Fruit fly (Drosophila melanogaster) whole organism, embryonic: ENCODE data around the gene CG7272.

Experiments used
- Bgb ChIP-seq: fragments of 200-800 bp; sonication (Bioruptor generic); IDR thresholded peaks from 2 replicates; pipeline ENCODE4 v1.3.6; 2022; ENCODE audit warnings: missing biosample characterization, missing genetic modification characterization; ENCODE audit not compliant: partially characterized antibody
- CG10209 ChIP-seq: fragments of 200-800 bp; sonication (Bioruptor generic); optimal IDR thresholded peaks from 3 replicates; lab custom pipeline; 2017; ENCODE audit warnings: missing biosample characterization, mild to moderate bottlenecking, missing genetic modification characterization, missing genetic modification reagents
- CG1024 ChIP-seq: fragments of 200-800 bp; sonication (Bioruptor generic); IDR thresholded peaks from 2 replicates; pipeline ENCODE4 v1.3.6; 2022; ENCODE audit warnings: missing biosample characterization, missing genetic modification characterization
- CG10274 ChIP-seq: fragments of 200-800 bp; sonication (Bioruptor generic); optimal IDR thresholded peaks from 3 replicates; lab custom pipeline; 2017; ENCODE audit warnings: missing biosample characterization, mild to moderate bottlenecking, missing genetic modification characterization
- CG10979 ChIP-seq: fragments of 200-800 bp; sonication (Bioruptor generic); optimal IDR thresholded peaks from 2 replicates; lab custom pipeline; 2018; ENCODE audit warnings: missing biosample characterization, mild to moderate bottlenecking, missing genetic modification characterization, moderate library complexity
- CG11398 ChIP-seq: fragments of 200-800 bp; sonication (Bioruptor generic); optimal IDR thresholded peaks from 2 replicates; lab custom pipeline; 2016; ENCODE audit warnings: missing biosample characterization, missing genetic modification characterization
- CG11456 ChIP-seq: fragments of 200-800 bp; sonication (Bioruptor generic); IDR thresholded peaks from 3 replicates; pipeline ENCODE4 v1.3.6; 2022; ENCODE audit warnings: missing biosample characterization, missing genetic modification characterization
- CG11504 ChIP-seq: fragments of 200-800 bp; sonication (Bioruptor generic); optimal IDR thresholded peaks from 3 replicates; lab custom pipeline; 2019; ENCODE audit warnings: missing biosample characterization, mild to moderate bottlenecking, missing genetic modification characterization, moderate library complexity
- CG16863 ChIP-seq: fragments of 200-800 bp; sonication (Bioruptor generic); optimal IDR thresholded peaks from 3 replicates; lab custom pipeline; 2016; ENCODE audit warnings: missing biosample characterization, missing genetic modification characterization
- CG17186 ChIP-seq: fragments of 200-800 bp; sonication (Bioruptor generic); optimal IDR thresholded peaks from 3 replicates; lab custom pipeline; 2017; ENCODE audit warnings: missing biosample characterization, missing genetic modification reagents, missing genetic modification characterization
- CG17385 ChIP-seq: fragments of 200-800 bp; sonication (Bioruptor generic); optimal IDR thresholded peaks from 3 replicates; lab custom pipeline; 2018; ENCODE audit warnings: missing biosample characterization, mild to moderate bottlenecking, missing genetic modification characterization
- CG17829 ChIP-seq: fragments of 200-800 bp; optimal IDR thresholded peaks from 2 replicates; lab custom pipeline; 2019; ENCODE audit warnings: missing biosample characterization, mild to moderate bottlenecking, missing genetic modification characterization, moderate library complexity
- CG18262 ChIP-seq: fragments of 200-800 bp; optimal IDR thresholded peaks from 3 replicates; lab custom pipeline; 2019; ENCODE audit warnings: missing biosample characterization, mild to moderate bottlenecking, missing genetic modification characterization, moderate library complexity
- CG18476 ChIP-seq: fragments of 200-800 bp; sonication (Bioruptor generic); optimal IDR thresholded peaks from 2 replicates; lab custom pipeline; 2016; ENCODE audit warnings: missing biosample characterization, mild to moderate bottlenecking, missing genetic modification characterization
- CG2120 ChIP-seq: fragments of 200-800 bp; sonication (Bioruptor generic); optimal IDR thresholded peaks from 3 replicates; lab custom pipeline; 2016; ENCODE audit warnings: missing biosample characterization, missing genetic modification characterization
- CG2678 ChIP-seq: fragments of 200-800 bp; sonication (Bioruptor generic); optimal IDR thresholded peaks from 3 replicates; lab custom pipeline; 2019; ENCODE audit warnings: missing biosample characterization, mild to moderate bottlenecking, missing genetic modification characterization, moderate library complexity
- CG4424 ChIP-seq: fragments of 200-800 bp; sonication (Bioruptor generic); optimal IDR thresholded peaks from 3 replicates; lab custom pipeline; 2016; ENCODE audit warnings: missing biosample characterization, missing genetic modification characterization
- CG7786 ChIP-seq: fragments of 200-800 bp; sonication (Bioruptor generic); optimal IDR thresholded peaks from 2 replicates; lab custom pipeline; 2016; ENCODE audit warnings: missing biosample characterization, missing genetic modification characterization
- CG8089 ChIP-seq: fragments of 200-800 bp; sonication (Bioruptor generic); optimal IDR thresholded peaks from 3 replicates; lab custom pipeline; 2016; ENCODE audit warnings: missing biosample characterization, missing genetic modification characterization
- CG8388 ChIP-seq: fragments of 200-800 bp; sonication (Bioruptor generic); optimal IDR thresholded peaks from 2 replicates; lab custom pipeline; 2019; ENCODE audit warnings: missing biosample characterization, mild to moderate bottlenecking, missing genetic modification characterization, moderate library complexity
- CG8944 ChIP-seq: fragments of 200-800 bp; sonication (Bioruptor generic); optimal IDR thresholded peaks from 3 replicates; lab custom pipeline; 2016; ENCODE audit warnings: missing biosample characterization, missing genetic modification characterization
- CG9727 ChIP-seq: fragments of 200-800 bp; sonication (Bioruptor generic); optimal IDR thresholded peaks from 3 replicates; lab custom pipeline; 2017; ENCODE audit warnings: missing biosample characterization, mild to moderate bottlenecking, missing genetic modification characterization
- GATAe ChIP-seq: fragments of 200-800 bp; sonication (Bioruptor generic); conservative IDR thresholded peaks from 2 replicates; pipeline ENCODE4 v1.3.6; 2022; ENCODE audit warnings: missing biosample characterization, missing genetic modification characterization
- Hr51 ChIP-seq, 2 experiments: fragments of 200-800 bp; sonication (Bioruptor generic); optimal IDR thresholded peaks; 2 replicates in 1 of 2; 3 replicates in 1 of 2; lab custom pipeline; 2016 to 2018; ENCODE audit warnings: missing biosample characterization in 2 of 2, missing genetic modification characterization in 2 of 2, mild to moderate bottlenecking in 1 of 2, moderate library complexity in 1 of 2
- Kr ChIP-seq: fragments of 200-800 bp; sonication (Bioruptor generic); optimal IDR thresholded peaks from 2 replicates; lab custom pipeline; 2017; ENCODE audit warnings: missing biosample characterization, mild to moderate bottlenecking, missing genetic modification characterization
- MESR4 ChIP-seq: fragments of 200-800 bp; sonication (Bioruptor generic); optimal IDR thresholded peaks from 2 replicates; lab custom pipeline; 2018; ENCODE audit warnings: missing biosample characterization, mild to moderate bottlenecking, missing genetic modification characterization, moderate library complexity
- Med ChIP-seq: fragments of 200-800 bp; sonication (Bioruptor generic); peaks from one replicate; lab custom pipeline; 2016; ENCODE audit warnings: missing biosample characterization, missing genetic modification characterization, mild to moderate bottlenecking, inconsistent platforms, moderate library complexity
- Pdp1 ChIP-seq, 2 experiments: fragments of 200-800 bp; sonication (Bioruptor generic); optimal IDR thresholded peaks; 3 replicates each; lab custom pipeline; 2016; ENCODE audit warnings: missing biosample characterization in 2 of 2, missing genetic modification characterization in 2 of 2, mild to moderate bottlenecking in 1 of 2, moderate library complexity in 1 of 2
- Six4 ChIP-seq: fragments of 200-800 bp; sonication (Bioruptor generic); optimal IDR thresholded peaks from 2 replicates; lab custom pipeline; 2016; ENCODE audit warnings: missing biosample characterization, missing genetic modification characterization
- Spps ChIP-seq: fragments of 200-800 bp; sonication (Bioruptor generic); optimal IDR thresholded peaks from 2 replicates; lab custom pipeline; 2018; ENCODE audit warnings: missing biosample characterization, mild to moderate bottlenecking, missing genetic modification characterization
- Sry-δ ChIP-seq: fragments of 200-800 bp; sonication (Bioruptor generic); optimal IDR thresholded peaks from 2 replicates; lab custom pipeline; 2016; ENCODE audit warnings: missing biosample characterization, missing genetic modification characterization
- TFAM ChIP-seq: fragments of 200-800 bp; sonication (Bioruptor generic); optimal IDR thresholded peaks from 2 replicates; lab custom pipeline; 2017; ENCODE audit warnings: missing biosample characterization, missing genetic modification characterization, inconsistent platforms
- ara ChIP-seq: fragments of 200-800 bp; sonication (Bioruptor generic); IDR thresholded peaks from 2 replicates; pipeline ENCODE4 v1.3.6; 2022; ENCODE audit warnings: missing biosample characterization, missing genetic modification characterization
- da ChIP-seq: fragments of 200-800 bp; sonication (Bioruptor generic); optimal IDR thresholded peaks from 2 replicates; lab custom pipeline; 2016; ENCODE audit warnings: missing biosample characterization, missing genetic modification characterization
- en ChIP-seq: fragments of 200-800 bp; sonication (Bioruptor generic); optimal IDR thresholded peaks from 2 replicates; lab custom pipeline; 2016; ENCODE audit warnings: missing biosample characterization, missing genetic modification characterization
- esg ChIP-seq: fragments of 200-800 bp; sonication (Bioruptor generic); conservative IDR thresholded peaks from 2 replicates; pipeline ENCODE4 v1.3.6; 2022; ENCODE audit warnings: missing biosample characterization, missing genetic modification characterization
- fd64A ChIP-seq: fragments of 200-800 bp; sonication (Bioruptor generic); optimal IDR thresholded peaks from 3 replicates; lab custom pipeline; 2018; ENCODE audit warnings: missing biosample characterization, mild to moderate bottlenecking, missing genetic modification characterization
- her ChIP-seq: fragments of 200-800 bp; sonication (Bioruptor generic); optimal IDR thresholded peaks from 2 replicates; lab custom pipeline; 2016; ENCODE audit warnings: missing biosample characterization, missing genetic modification characterization
- ind ChIP-seq: fragments of 200-800 bp; sonication (Bioruptor generic); optimal IDR thresholded peaks from 3 replicates; lab custom pipeline; 2016; ENCODE audit warnings: missing biosample characterization, missing genetic modification characterization
- klu ChIP-seq: fragments of 200-800 bp; sonication (Bioruptor generic); IDR thresholded peaks from 2 replicates; pipeline ENCODE4 v1.3.6; 2022; ENCODE audit warnings: missing biosample characterization, missing genetic modification characterization
- kni ChIP-seq: fragments of 200-800 bp; sonication (Bioruptor generic); optimal IDR thresholded peaks from 3 replicates; lab custom pipeline; 2017; ENCODE audit warnings: mild to moderate bottlenecking, missing biosample characterization, missing genetic modification reagents, missing genetic modification characterization
- nom ChIP-seq: fragments of 200-800 bp; sonication (Bioruptor generic); optimal IDR thresholded peaks from 2 replicates; lab custom pipeline; 2017; ENCODE audit warnings: missing biosample characterization, missing genetic modification characterization, mild to moderate bottlenecking, moderate library complexity, missing genetic modification reagents
- phol ChIP-seq: fragments of 200-800 bp; sonication (Bioruptor generic); optimal IDR thresholded peaks from 3 replicates; lab custom pipeline; 2018; ENCODE audit warnings: missing biosample characterization, mild to moderate bottlenecking, missing genetic modification characterization, moderate library complexity
- stc ChIP-seq: fragments of 200-800 bp; sonication (Bioruptor generic); IDR thresholded peaks from 2 replicates; pipeline ENCODE4 v1.3.6; 2022; ENCODE audit warnings: missing biosample characterization, missing genetic modification characterization
- trem ChIP-seq: fragments of 200-800 bp; optimal IDR thresholded peaks from 3 replicates; lab custom pipeline; 2019; ENCODE audit warnings: missing biosample characterization, mild to moderate bottlenecking, missing genetic modification characterization, moderate library complexity
- tup ChIP-seq: fragments of 200-800 bp; sonication (Bioruptor generic); optimal IDR thresholded peaks from 2 replicates; lab custom pipeline; 2016; ENCODE audit warnings: missing biosample characterization, mild to moderate bottlenecking, missing genetic modification characterization, moderate library complexity
- vvl ChIP-seq: fragments of 200-800 bp; sonication (Bioruptor generic); IDR thresholded peaks from 2 replicates; pipeline ENCODE4 v1.3.6; 2022; ENCODE audit warnings: missing biosample characterization, missing genetic modification characterization
- zfh1 ChIP-seq: fragments of 200-800 bp; sonication (Bioruptor generic); IDR thresholded peaks from 3 replicates; pipeline ENCODE4 v1.3.6; 2022; ENCODE audit warnings: missing biosample characterization, missing genetic modification characterization
- zfh2 ChIP-seq: fragments of 200-800 bp; sonication (Bioruptor generic); optimal IDR thresholded peaks from 2 replicates; lab custom pipeline; 2016; ENCODE audit warnings: missing biosample characterization, missing genetic modification characterization

CG7272 gene

DNA sequence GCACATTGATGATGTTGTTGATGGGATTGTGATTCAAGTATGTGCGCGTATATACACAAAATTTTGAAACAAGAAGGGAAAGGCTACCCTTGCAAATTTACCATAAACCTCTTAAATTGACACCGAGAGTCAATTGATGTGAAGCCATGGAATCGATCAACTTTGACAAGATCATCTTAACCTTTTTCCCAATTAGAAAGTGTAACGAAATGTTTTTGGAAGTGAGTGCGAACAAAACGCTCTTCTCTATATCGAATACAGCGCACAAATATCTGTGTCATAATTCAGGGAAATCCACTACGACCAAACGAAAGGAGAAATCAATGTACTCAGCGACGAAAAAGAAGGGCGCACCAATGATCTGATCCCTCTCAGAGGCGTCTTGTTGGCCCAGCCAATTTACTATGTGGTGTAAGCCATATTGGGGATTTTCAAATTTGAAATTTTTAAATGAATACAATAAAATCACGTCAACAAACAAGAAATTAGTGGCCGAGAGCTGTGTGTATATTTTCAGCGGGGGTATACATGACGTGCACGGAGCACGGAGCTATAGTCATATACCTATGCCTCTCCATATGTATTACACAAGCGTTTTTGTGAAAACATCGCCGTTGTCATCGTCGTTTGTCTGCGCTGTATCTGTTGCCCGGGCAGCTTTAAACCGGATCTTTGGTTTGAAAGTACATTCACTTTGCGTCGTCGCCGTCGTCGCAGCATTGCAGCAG lies 32.8 kb downstream of the CG7272 start (continued):
- peak; percentile 34 for TF ChIP-seq her (GFP tag; lab: Kevin White, UChicago)
- peak; percentile 44 for TF ChIP-seq CG2678 (tag; lab: Kevin White, UChicago)
- TF ChIP-seq TFAM (GFP tag; lab: Kevin White, UChicago) = no peak
- TF ChIP-seq esg (GFP tag; lab: Robert Waterston, UW) = peak; percentile 18; the same call in 1 of the 2 replicates
- TF ChIP-seq Pdp1 (GFP tag; optimal IDR thresholded peaks at IDR 0.05; lab: Kevin White, UChicago) = peak; percentile 41 to 79
- no peak for TF ChIP-seq CG18476
- TF ChIP-seq ind (GFP tag; lab: Kevin White, UChicago) = peak; percentile 52
- TF ChIP-seq CG2120 (GFP tag; lab: Kevin White, UChicago) = peak; percentile 30
- TF ChIP-seq Spps (tag; lab: Kevin White, UChicago) = peak; percentile 34
- no peak for TF ChIP-seq GATAe (GFP tag; lab: Robert Waterston, UW)
- TF ChIP-seq nom (GFP tag; lab: Kevin White, UChicago) = peak; percentile 35
- TF ChIP-seq CG11504 = peak; percentile 59
- no peak for TF ChIP-seq tup (GFP tag; lab: Kevin White, UChicago)
- peak; percentile 49; the same call in 1 of the 2 replicates for TF ChIP-seq CG1024
- peak; percentile 2 for TF ChIP-seq Sry-δ
- TF ChIP-seq CG17186 = peak; percentile 30
- TF ChIP-seq CG9727 (GFP tag; lab: Kevin White, UChicago) = no peak
- peak; percentile 99 for TF ChIP-seq CG10274 (GFP tag; lab: Kevin White, UChicago)
- peak; percentile 50 for TF ChIP-seq zfh2 (GFP tag; lab: Kevin White, UChicago)
- TF ChIP-seq Bgb (GFP tag; lab: Robert Waterston, UW) = no peak
- peak; percentile 17 for TF ChIP-seq CG17385
- peak in 1 of 2 experiments; percentile 65 for TF ChIP-seq Hr51 (GFP tag; optimal IDR thresholded peaks at IDR 0.05; lab: Kevin White, UChicago)
- TF ChIP-seq en = no peak
- TF ChIP-seq CG8388 (GFP tag; lab: Kevin White, UChicago) = peak; percentile 20
- peak; percentile 59 for TF ChIP-seq ara
- TF ChIP-seq CG10979 (tag; lab: Kevin White, UChicago) = peak; percentile 39
- peak; percentile 30 for TF ChIP-seq CG18262 (tag; lab: Kevin White, UChicago)
- no peak for TF ChIP-seq klu (GFP tag; lab: Robert Waterston, UW)
- TF ChIP-seq stc = peak; percentile 45
- TF ChIP-seq CG7786 (GFP tag; lab: Kevin White, UChicago) = peak; percentile 53
- peak; percentile 42 for TF ChIP-seq CG17829 (tag; lab: Kevin White, UChicago)
- TF ChIP-seq Med = peak; percentile 86
- peak; percentile 10 for TF ChIP-seq phol
- no peak for TF ChIP-seq CG11456
- peak; percentile 42 for TF ChIP-seq fd64A
- peak; percentile 40 for TF ChIP-seq CG8944 (GFP tag; lab: Kevin White, UChicago)
- TF ChIP-seq CG10209 (GFP tag; lab: Kevin White, UChicago) = peak; percentile 20
- no peak for TF ChIP-seq Kr (GFP tag; lab: Kevin White, UChicago)
- no peak for TF ChIP-seq da (GFP tag; lab: Kevin White, UChicago)
- TF ChIP-seq CG11398 = no peak
- TF ChIP-seq CG8089 = peak; percentile 10
- TF ChIP-seq Six4 (GFP tag; lab: Kevin White, UChicago) = peak; percentile 23
- peak; percentile 15 for TF ChIP-seq CG4424 (GFP tag; lab: Kevin White, UChicago)
- peak; percentile 20; the same call in 1 of the 3 replicates for TF ChIP-seq zfh1
- peak; percentile 8 for TF ChIP-seq trem
- no peak for TF ChIP-seq kni (GFP tag; lab: Kevin White, UChicago)
- TF ChIP-seq CG16863 (GFP tag; lab: Kevin White, UChicago) = peak; percentile 27
- peak; percentile 35; the same call in 1 of the 2 replicates for TF ChIP-seq vvl (GFP tag; lab: Robert Waterston, UW)
- TF ChIP-seq MESR4 (GFP tag; lab: Kevin White, UChicago) = no peak
